Worm (Caenorhabditis elegans): ENCODE measurements around the gene adt-3.

The adt-3 gene

DNA sequence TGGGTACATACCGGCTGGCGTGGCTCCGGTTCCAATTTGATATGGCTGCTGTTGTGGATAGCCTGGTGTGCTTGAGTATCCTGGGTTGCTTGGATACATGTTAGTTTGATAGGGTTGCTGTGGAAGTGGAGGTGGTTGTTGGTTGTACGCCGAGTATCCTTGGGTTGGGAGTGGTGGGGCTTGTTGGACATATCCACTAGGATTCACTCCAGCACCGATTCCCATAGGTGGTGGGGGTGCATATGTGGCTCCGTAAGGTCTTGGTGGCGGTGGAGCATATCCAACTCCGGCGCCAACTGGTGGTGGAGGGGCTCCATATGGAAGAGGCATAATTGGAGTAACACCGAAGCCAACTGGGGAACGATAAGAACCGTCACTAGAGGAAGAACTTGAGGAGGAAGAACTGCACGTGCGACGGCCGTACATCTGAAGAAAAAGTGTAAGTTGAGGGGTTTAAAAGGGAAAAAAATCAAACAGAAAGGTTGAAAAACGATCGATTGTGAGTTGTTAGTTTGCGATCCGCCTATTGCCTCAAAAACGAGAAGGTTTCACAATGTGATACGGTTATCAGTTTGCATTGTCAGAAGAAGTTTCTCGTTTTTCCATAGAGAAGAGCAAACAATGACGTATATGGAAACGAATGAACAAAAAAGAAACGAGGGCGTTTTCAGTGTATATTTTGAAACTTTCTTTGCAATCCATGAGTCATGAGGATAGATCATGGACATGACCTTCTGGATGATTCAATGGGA, 36.9 kb downstream of the adt-3 start, which contains the start of gene C16B8.3 (continued):
- no peak for TF ChIP-seq F57A8.1 (GFP tag; optimal IDR thresholded peaks at IDR 0.05)
- no peak for TF ChIP-seq hsf-1 (GFP tag; IDR thresholded peaks at IDR 0.05)
- no peak for TF ChIP-seq tbp1 (GFP tag; optimal IDR thresholded peaks at IDR 0.05)
- TF ChIP-seq let-607 (tag; optimal IDR thresholded peaks at IDR 0.05) = peak in 1 of 2 experiments; percentile 32
- no peak for TF ChIP-seq lin-40 (tag; optimal IDR thresholded peaks at IDR 0.05)
- no peak for TF ChIP-seq hmg-1.2 (GFP tag; IDR thresholded peaks at IDR 0.05)
- TF ChIP-seq egl-44 (GFP tag; IDR thresholded peaks at IDR 0.05) = no peak
- 0 out of 2 replicates have a peak, but pooled peaks have one; percentile 44 for TF ChIP-seq ekl-4 (GFP tag; IDR thresholded peaks at IDR 0.05)
- TF ChIP-seq C06A6.2 (GFP tag; conservative IDR thresholded peaks at IDR 0.05) = no peak
- TF ChIP-seq ztf-3 (GFP tag; optimal IDR thresholded peaks at IDR 0.05) = no peak
- TF ChIP-seq akir-1 (GFP tag; optimal IDR thresholded peaks at IDR 0.05) = no peak
- 0 out of 2 replicates have a peak, but pooled peaks have one; percentile 19 for TF ChIP-seq lin-26 (GFP tag; IDR thresholded peaks at IDR 0.05)
- peak; percentile 6 for TF ChIP-seq repo-1 (tag; optimal IDR thresholded peaks at IDR 0.05)
- TF ChIP-seq atf-7 (tag; optimal IDR thresholded peaks at IDR 0.05) = no peak
- peak; percentile 42; the same call in 1 of the 2 replicates for TF ChIP-seq nfyb-1 (GFP tag; IDR thresholded peaks at IDR 0.05)
- TF ChIP-seq F23B12.7 (tag; optimal IDR thresholded peaks at IDR 0.05; ENCODE audit: insufficient read depth) = peak; percentile 62
- no peak for TF ChIP-seq F39B2.1 (GFP tag; IDR thresholded peaks at IDR 0.05)
- TF ChIP-seq Y56A3A.18 (GFP tag; IDR thresholded peaks at IDR 0.05) = 0 out of 2 replicates have a peak, but pooled peaks have one; percentile 14
- no peak for TF ChIP-seq snpc-1.1 (tag; optimal IDR thresholded peaks at IDR 0.05; ENCODE audit: insufficient read depth)
- TF ChIP-seq attf-5 (GFP tag; optimal IDR thresholded peaks at IDR 0.05) = no peak
- TF ChIP-seq lsy-27 (tag; optimal IDR thresholded peaks at IDR 0.05; ENCODE audit: borderline replicate concordance, insufficient read depth) = no peak
- TF ChIP-seq Y53G8AR.9 (GFP tag; conservative IDR thresholded peaks at IDR 0.05) = 0 out of 2 replicates have a peak, but pooled peaks have one; percentile 45
- no peak for TF ChIP-seq ZK185.1 (tag; optimal IDR thresholded peaks at IDR 0.05; ENCODE audit: poor library complexity, severe bottlenecking)
- no peak for TF ChIP-seq C17E4.6 (GFP tag; IDR thresholded peaks at IDR 0.05)
- TF ChIP-seq egrh-3 (GFP tag; IDR thresholded peaks at IDR 0.05) = no peak
- no peak for TF ChIP-seq ztf-18 (tag; optimal IDR thresholded peaks at IDR 0.05)

ce11 chrX:3969353-3969752, 37.9 kb downstream of the adt-3 start:
- TF ChIP-seq rcor-1 (GFP tag; IDR thresholded peaks at IDR 0.05) (peak; percentile 72), pha-4 (tag; optimal IDR thresholded peaks at IDR 0.05) (no peak), sptf-2 (GFP tag; optimal IDR thresholded peaks at IDR 0.05) (no peak), unc-62 (GFP tag; optimal IDR thresholded peaks at IDR 0.05) (no peak), madf-10 (tag; optimal IDR thresholded peaks at IDR 0.05) (no peak), nfya-2 (GFP tag; IDR thresholded peaks at IDR 0.05) (no peak), B0261.1 (tag; optimal IDR thresholded peaks at IDR 0.05) (peak; percentile 41), unc-130 (GFP tag; optimal IDR thresholded peaks at IDR 0.05) (no peak), K12H6.12 (tag; optimal IDR thresholded peaks at IDR 0.05) (no peak), C17E4.6 (GFP tag; IDR thresholded peaks at IDR 0.05) (no peak), madf-8 (GFP tag; conservative IDR thresholded peaks at IDR 0.05) (no peak), fkh-3 (tag; optimal IDR thresholded peaks at IDR 0.05) (no peak), F22D6.2 (tag; optimal IDR thresholded peaks at IDR 0.05) (no peak), aptf-3 (GFP tag; IDR thresholded peaks at IDR 0.05) (0 out of 2 replicates have a peak, but pooled peaks have one; percentile 31), zim-3 (tag; optimal IDR thresholded peaks at IDR 0.05) (peak; percentile 26), F23B12.7 (tag; optimal IDR thresholded peaks at IDR 0.05; ENCODE audit: insufficient read depth) (no peak), Y53G8AR.9 (GFP tag; conservative IDR thresholded peaks at IDR 0.05) (peak; percentile 76), let-526 (GFP tag; IDR thresholded peaks at IDR 0.05) (no peak), ets-4 (GFP tag; optimal IDR thresholded peaks at IDR 0.05) (no peak), F57C9.4 (tag; optimal IDR thresholded peaks at IDR 0.05) (no peak), ztf-28 (GFP tag; IDR thresholded peaks at IDR 0.05) (0 out of 2 replicates have a peak, but pooled peaks have one; percentile 61), ceh-100 (GFP tag; IDR thresholded peaks at IDR 0.05) (no peak), attf-6 (GFP tag; IDR thresholded peaks at IDR 0.05) (0 out of 2 replicates have a peak, but pooled peaks have one; percentile 31), let-607 (tag; optimal IDR thresholded peaks at IDR 0.05) (no peak)

Measured in whole organism, young adult.